Worm (Caenorhabditis elegans) whole organism, young adult: Measurements from ENCODE around the gene C45G9.15.

Experiments
- B0019.2 ChIP-seq: fragments of 200-800 bp; sonication (Bioruptor generic); conservative IDR thresholded peaks from 2 replicates; pipeline ENCODE4 v1.3.6; 2022; ENCODE audit warnings: missing genetic modification reagents, missing genetic modification characterization, missing compliant biosample characterization
- C06A6.2 ChIP-seq: fragments of 200-800 bp; sonication (Bioruptor generic); conservative IDR thresholded peaks from 2 replicates; pipeline ENCODE4 v1.3.6; 2022; ENCODE audit warnings: missing genetic modification characterization, missing compliant biosample characterization
- F22D6.2 ChIP-seq: sonication (generic microtip); optimal IDR thresholded peaks from 2 replicates; lab custom pipeline; 2016; ENCODE audit warnings: mild to moderate bottlenecking, missing genetic modification characterization, missing compliant biosample characterization
- F23B12.7 ChIP-seq: sonication (generic microtip); optimal IDR thresholded peaks from 2 replicates; lab custom pipeline; 2017; ENCODE audit warnings: missing genetic modification characterization, mild to moderate bottlenecking, missing compliant biosample characterization, antibody characterized with exemption, moderate library complexity; ENCODE audit not compliant: insufficient read depth
- F37B4.10 ChIP-seq: fragments of 200-800 bp; sonication (Bioruptor generic); IDR thresholded peaks from 2 replicates; pipeline ENCODE4 v1.3.6; 2022; ENCODE audit warnings: missing genetic modification characterization, missing compliant biosample characterization
- F52B5.7 ChIP-seq: sonication (generic microtip); optimal IDR thresholded peaks from 2 replicates; lab custom pipeline; 2016; ENCODE audit warnings: mild to moderate bottlenecking, missing genetic modification characterization, missing compliant biosample characterization
- F57C9.4 ChIP-seq: sonication (generic microtip); optimal IDR thresholded peaks from 2 replicates; lab custom pipeline; 2017; ENCODE audit warnings: mild to moderate bottlenecking, missing genetic modification characterization, missing compliant biosample characterization
- Y56A3A.18 ChIP-seq: fragments of 200-800 bp; sonication (Bioruptor generic); IDR thresholded peaks from 2 replicates; pipeline ENCODE4 v1.3.6; 2022; ENCODE audit warnings: missing genetic modification reagents, missing genetic modification characterization, missing compliant biosample characterization
- Y95B8A.8 ChIP-seq: fragments of 200-800 bp; sonication (Bioruptor generic); IDR thresholded peaks from 2 replicates; pipeline ENCODE4 v1.3.6; 2022; ENCODE audit warnings: missing genetic modification reagents, missing genetic modification characterization, missing compliant biosample characterization
- ZK185.1 ChIP-seq: sonication (generic microtip); optimal IDR thresholded peaks from 2 replicates; lab custom pipeline; 2016; ENCODE audit warnings: mild to moderate bottlenecking, missing genetic modification characterization, missing compliant biosample characterization; ENCODE audit not compliant: poor library complexity, severe bottlenecking
- aptf-2 ChIP-seq: fragments of 200-800 bp; sonication (Bioruptor generic); conservative IDR thresholded peaks from 2 replicates; pipeline ENCODE4 v1.3.6; 2022; ENCODE audit warnings: missing genetic modification reagents, missing genetic modification characterization, missing compliant biosample characterization
- atf-7 ChIP-seq: sonication (generic microtip); optimal IDR thresholded peaks from 2 replicates; lab custom pipeline; 2017; ENCODE audit warnings: mild to moderate bottlenecking, missing genetic modification characterization, missing compliant biosample characterization
- attf-3 ChIP-seq: fragments of 200-800 bp; sonication (Bioruptor generic); conservative IDR thresholded peaks from 2 replicates; pipeline ENCODE4 v1.3.6; 2022; ENCODE audit warnings: missing genetic modification reagents, missing genetic modification characterization, missing compliant biosample characterization
- bed-1 ChIP-seq: fragments of 200-800 bp; sonication (Bioruptor generic); IDR thresholded peaks from 2 replicates; pipeline ENCODE4 v1.3.6; 2022; ENCODE audit warnings: missing genetic modification reagents, missing genetic modification characterization, missing compliant biosample characterization
- bed-2 ChIP-seq: fragments of 200-800 bp; sonication (Bioruptor generic); IDR thresholded peaks from 2 replicates; pipeline ENCODE4 v1.3.6; 2022; ENCODE audit warnings: missing genetic modification reagents, missing genetic modification characterization, missing compliant biosample characterization
- cebp-1 ChIP-seq, 2 experiments: fragments of 200-800 bp in 1 of 2; sonication (Bioruptor generic) in 1 of 2; sonication (generic microtip) in 1 of 2; IDR thresholded peaks in 1 of 2; optimal IDR thresholded peaks in 1 of 2; 2 replicates each; pipeline versions ENCODE4 v1.3.6 to Lab custom; 2017 to 2022; ENCODE audit warnings: missing compliant biosample characterization in 2 of 2, missing genetic modification characterization in 2 of 2, mild to moderate bottlenecking in 1 of 2, missing genetic modification reagents in 1 of 2, moderate library complexity in 1 of 2
- ceh-58 ChIP-seq: fragments of 200-800 bp; sonication (Bioruptor generic); IDR thresholded peaks from 2 replicates; pipeline ENCODE4 v1.3.6; 2022; ENCODE audit warnings: missing genetic modification characterization, missing compliant biosample characterization
- efl-1 ChIP-seq: fragments of 150-350 bp; optimal IDR thresholded peaks from 2 replicates; lab custom pipeline; 2014; ENCODE audit warnings: missing biosample characterization, missing genetic modification reagents, missing genetic modification characterization
- egl-44 ChIP-seq: fragments of 200-800 bp; sonication (Bioruptor generic); IDR thresholded peaks from 2 replicates; pipeline ENCODE4 v1.3.6; 2022; ENCODE audit warnings: missing genetic modification reagents, missing genetic modification characterization, missing compliant biosample characterization
- egrh-3 ChIP-seq: fragments of 200-800 bp; sonication (Bioruptor generic); IDR thresholded peaks from 2 replicates; pipeline ENCODE4 v1.3.6; 2022; ENCODE audit warnings: missing genetic modification reagents, missing genetic modification characterization, missing compliant biosample characterization
- ekl-4 ChIP-seq: fragments of 200-800 bp; sonication (Bioruptor generic); IDR thresholded peaks from 2 replicates; pipeline ENCODE4 v1.3.6; 2022; ENCODE audit warnings: missing genetic modification reagents, missing genetic modification characterization, missing compliant biosample characterization
- hlh-12 ChIP-seq: sonication (generic microtip); optimal IDR thresholded peaks from 2 replicates; lab custom pipeline; 2016; ENCODE audit warnings: missing genetic modification characterization, missing compliant biosample characterization
- hrde-1 ChIP-seq: sonication (generic microtip); optimal IDR thresholded peaks from 2 replicates; lab custom pipeline; 2016; ENCODE audit warnings: missing genetic modification characterization, mild to moderate bottlenecking, missing compliant biosample characterization, moderate library complexity, missing genotype, missing genetic modification reagents, borderline replicate concordance
- hsf-1 ChIP-seq: fragments of 200-800 bp; sonication (Bioruptor generic); IDR thresholded peaks from 2 replicates; pipeline ENCODE4 v1.3.6; 2022; ENCODE audit warnings: missing genetic modification reagents, missing genetic modification characterization, missing compliant biosample characterization
- let-607 ChIP-seq, 2 experiments: fragments of 200-800 bp in 1 of 2; sonication (Bioruptor generic) in 1 of 2; sonication (generic microtip) in 1 of 2; optimal IDR thresholded peaks; 2 replicates each; lab custom pipeline; 2016 to 2018; ENCODE audit warnings: mild to moderate bottlenecking in 2 of 2, missing compliant biosample characterization in 2 of 2, missing genetic modification characterization in 2 of 2, moderate library complexity in 2 of 2, missing genotype in 1 of 2
- madf-10 ChIP-seq: sonication (generic microtip); optimal IDR thresholded peaks from 2 replicates; lab custom pipeline; 2016; ENCODE audit warnings: mild to moderate bottlenecking, missing genetic modification characterization, missing compliant biosample characterization
- madf-3 ChIP-seq: fragments of 200-800 bp; sonication (Bioruptor generic); IDR thresholded peaks from 2 replicates; pipeline ENCODE4 v1.3.6; 2022; ENCODE audit warnings: missing genetic modification reagents, missing genetic modification characterization, missing compliant biosample characterization
- madf-8 ChIP-seq: fragments of 200-800 bp; sonication (Bioruptor generic); conservative IDR thresholded peaks from 2 replicates; pipeline ENCODE4 v1.3.6; 2022; ENCODE audit warnings: missing genetic modification reagents, missing genetic modification characterization, missing compliant biosample characterization
- mcd-1 ChIP-seq: fragments of 200-800 bp; sonication (Bioruptor generic); IDR thresholded peaks from 2 replicates; pipeline ENCODE4 v1.3.6; 2022; ENCODE audit warnings: missing genetic modification reagents, missing genetic modification characterization, missing compliant biosample characterization
- mes-4 ChIP-seq: sonication (generic microtip); optimal IDR thresholded peaks from 2 replicates; lab custom pipeline; 2016; ENCODE audit warnings: missing genotype, missing genetic modification characterization, missing compliant biosample characterization
- mxl-1 ChIP-seq: sonication (generic microtip); optimal IDR thresholded peaks from 2 replicates; lab custom pipeline; 2016; ENCODE audit warnings: missing genetic modification characterization, missing compliant biosample characterization
- nfyb-1 ChIP-seq: fragments of 200-800 bp; sonication (Bioruptor generic); IDR thresholded peaks from 2 replicates; pipeline ENCODE4 v1.3.6; 2022; ENCODE audit warnings: missing genetic modification reagents, missing genetic modification characterization, missing compliant biosample characterization
- nhr-27 ChIP-seq: fragments of 200-800 bp; sonication (Bioruptor generic); optimal IDR thresholded peaks from 2 replicates; lab custom pipeline; 2018; ENCODE audit warnings: mild to moderate bottlenecking, missing genetic modification characterization, moderate library complexity, missing compliant biosample characterization
- pbrm-1 ChIP-seq: fragments of 200-800 bp; sonication (Bioruptor generic); IDR thresholded peaks from 2 replicates; pipeline ENCODE4 v1.3.6; 2022; ENCODE audit warnings: missing genetic modification reagents, missing genetic modification characterization, missing compliant biosample characterization
- rec-8 ChIP-seq, 2 experiments: sonication (generic microtip); optimal IDR thresholded peaks; 2 replicates each; lab custom pipeline; 2016; ENCODE audit warnings: mild to moderate bottlenecking in 2 of 2, missing genetic modification characterization in 2 of 2, missing genetic modification reagents in 2 of 2, missing genotype in 2 of 2, missing biosample characterization in 1 of 2, missing compliant biosample characterization in 1 of 2, moderate library complexity in 1 of 2
- sdz-38 ChIP-seq: sonication (generic microtip); optimal IDR thresholded peaks from 2 replicates; lab custom pipeline; 2016; ENCODE audit warnings: missing genotype, missing genetic modification characterization, missing compliant biosample characterization
- sea-2 ChIP-seq: fragments of 200-800 bp; sonication (Bioruptor generic); IDR thresholded peaks from 2 replicates; pipeline ENCODE4 v1.3.6; 2022; ENCODE audit warnings: missing genetic modification characterization, missing compliant biosample characterization
- snpc-3.4 ChIP-seq: sonication (generic microtip); optimal IDR thresholded peaks from 2 replicates; lab custom pipeline; 2017; ENCODE audit warnings: missing genetic modification characterization, mild to moderate bottlenecking, missing compliant biosample characterization, antibody characterized with exemption, moderate library complexity, missing genotype, missing genetic modification reagents
- somi-1 ChIP-seq: fragments of 200-800 bp; sonication (Bioruptor generic); optimal IDR thresholded peaks from 2 replicates; lab custom pipeline; 2018; ENCODE audit warnings: mild to moderate bottlenecking, missing genetic modification characterization, missing compliant biosample characterization
- tlf-1 ChIP-seq: fragments of 200-800 bp; sonication (Bioruptor generic); optimal IDR thresholded peaks from 2 replicates; lab custom pipeline; 2018; ENCODE audit warnings: mild to moderate bottlenecking, missing genetic modification characterization, missing compliant biosample characterization
- unc-130 ChIP-seq: sonication (generic microtip); optimal IDR thresholded peaks from 2 replicates; lab custom pipeline; 2016; ENCODE audit warnings: missing genetic modification reagents, missing genetic modification characterization, missing compliant biosample characterization
- ztf-18 ChIP-seq: sonication (generic microtip); optimal IDR thresholded peaks from 2 replicates; lab custom pipeline; 2016; ENCODE audit warnings: missing genotype, mild to moderate bottlenecking, missing genetic modification characterization, missing compliant biosample characterization
- ztf-26 ChIP-seq: sonication (generic microtip); optimal IDR thresholded peaks from 2 replicates; lab custom pipeline; 2017; ENCODE audit warnings: missing genetic modification characterization, missing compliant biosample characterization
- ztf-3 ChIP-seq: fragments of 200-800 bp; sonication (Bioruptor generic); optimal IDR thresholded peaks from 2 replicates; lab custom pipeline; 2018; ENCODE audit warnings: mild to moderate bottlenecking, missing genetic modification characterization, missing compliant biosample characterization

C45G9.15 gene

ce11 chrIII:5024393-5024964 is 27.4 kb downstream of the C45G9.15 start, which contains the start of gene pcf-11 (continued):
- TF ChIP-seq sdz-38 (tag; lab: Kevin White, UChicago) (no peak), tlf-1 (GFP tag; lab: Kevin White, UChicago) (peak; percentile 54), nhr-27 (no peak), hlh-12 (tag; lab: Kevin White, UChicago) (no peak), ekl-4 (GFP tag; lab: Robert Waterston, UW) (0 out of 2 replicates have a peak, but pooled peaks have one; percentile 20), F37B4.10 (GFP tag; lab: Robert Waterston, UW) (no peak), atf-7 (no peak), pbrm-1 (GFP tag; lab: Robert Waterston, UW) (no peak), ztf-26 (no peak), bed-1 (GFP tag; lab: Robert Waterston, UW) (no peak), efl-1 (GFP tag; lab: Kevin White, UChicago) (no peak), Y56A3A.18 (no peak), F57C9.4 (tag; lab: Kevin White, UChicago) (no peak), rec-8 (tag; optimal IDR thresholded peaks at IDR 0.05; lab: Kevin White, UChicago) (no peak), egl-44 (no peak), nfyb-1 (GFP tag; lab: Robert Waterston, UW) (no peak), mcd-1 (GFP tag; lab: Robert Waterston, UW) (peak; percentile 36; the same call in 1 of the 2 replicates), madf-10 (tag; lab: Kevin White, UChicago) (peak; percentile 14), madf-8 (GFP tag; lab: Robert Waterston, UW) (no peak), ZK185.1 (tag; lab: Kevin White, UChicago) (peak; percentile 5), ztf-18 (tag; lab: Kevin White, UChicago) (peak; percentile 46), cebp-1 (GFP tag; IDR thresholded peaks at IDR 0.05; lab: Robert Waterston, UW) (no peak), cebp-1 (tag; optimal IDR thresholded peaks at IDR 0.05; lab: Kevin White, UChicago) (peak; percentile 47), F22D6.2 (tag; lab: Kevin White, UChicago) (no peak), somi-1 (GFP tag; lab: Kevin White, UChicago) (no peak), egrh-3 (GFP tag; lab: Robert Waterston, UW) (no peak), attf-3 (no peak), bed-2 (GFP tag; lab: Robert Waterston, UW) (no peak), hrde-1 (tag; lab: Kevin White, UChicago) (no peak), B0019.2 (GFP tag; lab: Robert Waterston, UW) (no peak), mes-4 (tag; lab: Kevin White, UChicago) (no peak), sea-2 (GFP tag; lab: Robert Waterston, UW) (no peak), ztf-3 (GFP tag; lab: Kevin White, UChicago) (no peak), F52B5.7 (tag; lab: Kevin White, UChicago) (no peak), let-607 (tag; optimal IDR thresholded peaks at IDR 0.05; lab: Kevin White, UChicago) (peak; percentile 33 to 36), mxl-1 (no peak), hsf-1 (no peak), snpc-3.4 (tag; lab: Kevin White, UChicago) (peak; percentile 26), F23B12.7 (peak; percentile 3), unc-130 (GFP tag; lab: Kevin White, UChicago) (no peak), C06A6.2 (GFP tag; lab: Robert Waterston, UW) (0 out of 2 replicates have a peak, but pooled peaks have one; percentile 13), Y95B8A.8 (GFP tag; lab: Robert Waterston, UW) (no peak), ceh-58 (no peak), aptf-2 (GFP tag; lab: Robert Waterston, UW) (no peak), madf-3 (GFP tag; lab: Robert Waterston, UW) (no peak)
- TF ChIP-seq, all 124 proteins: peak for 22
